Fruit fly (Drosophila melanogaster) whole organism, embryonic: ENCODE data around the gene Sema5c.

ENCODE experiments used
- Ada2b ChIP-seq: fragments of 200-800 bp; sonication (Bioruptor generic); IDR thresholded peaks from 2 replicates; pipeline ENCODE4 v1.3.6; 2022; ENCODE audit warnings: missing biosample characterization, missing genetic modification characterization
- Awh ChIP-seq: fragments of 200-800 bp; sonication (Bioruptor generic); IDR thresholded peaks from 2 replicates; pipeline ENCODE4, ENCODE4 v1.3.6; 2022; ENCODE audit warnings: missing biosample characterization, missing genetic modification characterization
- Bgb ChIP-seq: fragments of 200-800 bp; sonication (Bioruptor generic); IDR thresholded peaks from 2 replicates; pipeline ENCODE4 v1.3.6; 2022; ENCODE audit warnings: missing biosample characterization, missing genetic modification characterization; ENCODE audit not compliant: partially characterized antibody
- CG10366 ChIP-seq: fragments of 200-800 bp; sonication (Bioruptor generic); IDR thresholded peaks from 2 replicates; pipeline ENCODE4 v1.3.6; 2022; ENCODE audit warnings: missing biosample characterization, missing genetic modification characterization
- CG11456 ChIP-seq: fragments of 200-800 bp; sonication (Bioruptor generic); IDR thresholded peaks from 3 replicates; pipeline ENCODE4 v1.3.6; 2022; ENCODE audit warnings: missing biosample characterization, missing genetic modification characterization
- CG12236 ChIP-seq: fragments of 200-800 bp; sonication (Bioruptor generic); optimal IDR thresholded peaks from 2 replicates; lab custom pipeline; 2016; ENCODE audit warnings: missing biosample characterization, missing genetic modification characterization
- CG12744 ChIP-seq: fragments of 200-800 bp; sonication (Bioruptor generic); optimal IDR thresholded peaks from 2 replicates; lab custom pipeline; 2016; ENCODE audit warnings: missing biosample characterization, missing genetic modification characterization
- CG14441 ChIP-seq: fragments of 200-800 bp; sonication (Bioruptor generic); IDR thresholded peaks from 2 replicates; pipeline ENCODE4 v1.3.6; 2022; ENCODE audit warnings: missing biosample characterization, missing genetic modification characterization
- CG15269 ChIP-seq: fragments of 200-800 bp; sonication (Bioruptor generic); optimal IDR thresholded peaks from 2 replicates; lab custom pipeline; 2018; ENCODE audit warnings: missing biosample characterization, mild to moderate bottlenecking, missing genetic modification characterization, moderate library complexity
- CG17385 ChIP-seq: fragments of 200-800 bp; sonication (Bioruptor generic); optimal IDR thresholded peaks from 3 replicates; lab custom pipeline; 2018; ENCODE audit warnings: missing biosample characterization, mild to moderate bottlenecking, missing genetic modification characterization
- CG18011 ChIP-seq: fragments of 200-800 bp; sonication (Bioruptor generic); optimal IDR thresholded peaks from 2 replicates; lab custom pipeline; 2017; ENCODE audit warnings: missing biosample characterization, missing genetic modification characterization, mild to moderate bottlenecking, moderate library complexity, missing genotype
- CG18619 ChIP-seq: fragments of 200-800 bp; sonication (Bioruptor generic); optimal IDR thresholded peaks from 3 replicates; lab custom pipeline; 2017; ENCODE audit warnings: missing biosample characterization, mild to moderate bottlenecking, missing genetic modification characterization
- CG3995 ChIP-seq: fragments of 200-800 bp; sonication (Bioruptor generic); optimal IDR thresholded peaks from 3 replicates; lab custom pipeline; 2016; ENCODE audit warnings: missing biosample characterization, missing genetic modification characterization
- CG5953 ChIP-seq: fragments of 200-800 bp; sonication (Bioruptor generic); IDR thresholded peaks from 2 replicates; pipeline ENCODE4 v1.3.6; 2022; ENCODE audit warnings: missing biosample characterization, missing genetic modification characterization
- CG6683 ChIP-seq: fragments of 200-800 bp; sonication (Bioruptor generic); optimal IDR thresholded peaks from 2 replicates; lab custom pipeline; 2017; ENCODE audit warnings: missing biosample characterization, mild to moderate bottlenecking, missing genetic modification characterization, missing genetic modification reagents
- CG6854 ChIP-seq: fragments of 200-800 bp; sonication (Bioruptor generic); optimal IDR thresholded peaks from 3 replicates; lab custom pipeline; 2017; ENCODE audit warnings: missing biosample characterization, mild to moderate bottlenecking, missing genetic modification characterization
- CG9437 ChIP-seq: fragments of 200-800 bp; sonication (Bioruptor generic); optimal IDR thresholded peaks from 2 replicates; lab custom pipeline; 2018; ENCODE audit warnings: missing biosample characterization, mild to moderate bottlenecking, missing genetic modification characterization
- D ChIP-seq, 2 experiments: fragments of 200-800 bp in 1 of 2; fragments of >200 bp in 1 of 2; sonication (Bioruptor generic) in 1 of 2; optimal IDR thresholded peaks; 2 replicates in 1 of 2; 3 replicates in 1 of 2; lab custom pipeline; 2017; ENCODE audit warnings: mild to moderate bottlenecking in 1 of 2, missing biosample characterization in 1 of 2, missing genetic modification characterization in 1 of 2, missing genetic modification reagents in 1 of 2
- Ets97D ChIP-seq: fragments of 200-800 bp; sonication (Bioruptor generic); optimal IDR thresholded peaks from 3 replicates; lab custom pipeline; 2016; ENCODE audit warnings: missing biosample characterization, missing genetic modification characterization
- Hand ChIP-seq: fragments of 200-800 bp; sonication (Bioruptor generic); optimal IDR thresholded peaks from 2 replicates; lab custom pipeline; 2017; ENCODE audit warnings: mild to moderate bottlenecking, missing biosample characterization, missing genetic modification reagents, missing genetic modification characterization
- Hey ChIP-seq: fragments of 200-800 bp; sonication (Bioruptor generic); optimal IDR thresholded peaks from 3 replicates; lab custom pipeline; 2018; ENCODE audit warnings: missing biosample characterization, mild to moderate bottlenecking, missing genetic modification characterization
- MTF-1 ChIP-seq: fragments of 200-800 bp; sonication (Bioruptor generic); optimal IDR thresholded peaks from 2 replicates; lab custom pipeline; 2018; ENCODE audit warnings: missing biosample characterization, mild to moderate bottlenecking, missing genetic modification characterization, borderline replicate concordance
- NC2β ChIP-seq: fragments of 200-800 bp; sonication (Bioruptor generic); optimal IDR thresholded peaks from 2 replicates; lab custom pipeline; 2016; ENCODE audit warnings: missing biosample characterization, missing genetic modification characterization
- Ravus ChIP-seq: fragments of 200-800 bp; sonication (Bioruptor generic); IDR thresholded peaks from 2 replicates; pipeline ENCODE4 v1.3.6; 2022; ENCODE audit warnings: missing biosample characterization, missing genetic modification characterization
- Sox100B ChIP-seq: fragments of 200-800 bp; sonication (Bioruptor generic); optimal IDR thresholded peaks from 3 replicates; lab custom pipeline; 2018; ENCODE audit warnings: missing biosample characterization, mild to moderate bottlenecking, missing genetic modification characterization
- TFAM ChIP-seq: fragments of 200-800 bp; sonication (Bioruptor generic); optimal IDR thresholded peaks from 2 replicates; lab custom pipeline; 2017; ENCODE audit warnings: missing biosample characterization, missing genetic modification characterization, inconsistent platforms
- abd-A ChIP-seq: fragments of 200-800 bp; sonication (Bioruptor generic); optimal IDR thresholded peaks from 3 replicates; lab custom pipeline; 2019; ENCODE audit warnings: missing biosample characterization, mild to moderate bottlenecking, missing genetic modification characterization, moderate library complexity
- az2 ChIP-seq: fragments of 200-800 bp; sonication (Bioruptor generic); optimal IDR thresholded peaks from 3 replicates; lab custom pipeline; 2016; ENCODE audit warnings: missing biosample characterization, missing genetic modification characterization
- br ChIP-seq: fragments of >200 bp; optimal IDR thresholded peaks from 2 replicates; lab custom pipeline; 2017
- chinmo ChIP-seq: fragments of 200-800 bp; sonication (Bioruptor generic); IDR thresholded peaks from 4 replicates; pipeline ENCODE4 v1.3.6; 2022; ENCODE audit warnings: missing biosample characterization, missing genetic modification characterization; ENCODE audit not compliant: partially characterized antibody
- ci ChIP-seq: fragments of 200-800 bp; sonication (Bioruptor generic); IDR thresholded peaks from 3 replicates; pipeline ENCODE4 v1.3.6; 2022; ENCODE audit warnings: missing biosample characterization, missing genetic modification characterization
- cwo ChIP-seq: fragments of 200-800 bp; sonication (Bioruptor generic); optimal IDR thresholded peaks from 3 replicates; lab custom pipeline; 2017; ENCODE audit warnings: missing biosample characterization, missing genetic modification characterization, mild to moderate bottlenecking, moderate library complexity, missing genetic modification reagents
- dm ChIP-seq: fragments of 200-800 bp; sonication (Bioruptor generic); optimal IDR thresholded peaks from 3 replicates; lab custom pipeline; 2016; ENCODE audit warnings: missing biosample characterization, missing genetic modification characterization
- emc ChIP-seq: fragments of 200-800 bp; sonication (Bioruptor generic); optimal IDR thresholded peaks from 2 replicates; lab custom pipeline; 2016; ENCODE audit warnings: missing biosample characterization, missing genetic modification characterization
- ewg ChIP-seq: fragments of 200-800 bp; sonication (Bioruptor generic); optimal IDR thresholded peaks from 3 replicates; lab custom pipeline; 2017; ENCODE audit warnings: mild to moderate bottlenecking, missing biosample characterization, missing genetic modification reagents, missing genetic modification characterization
- gem ChIP-seq: fragments of 200-800 bp; sonication (Bioruptor generic); optimal IDR thresholded peaks from 2 replicates; lab custom pipeline; 2019; ENCODE audit warnings: missing biosample characterization, mild to moderate bottlenecking, missing genetic modification characterization, moderate library complexity
- grau ChIP-seq: fragments of 200-800 bp; optimal IDR thresholded peaks from 3 replicates; lab custom pipeline; 2019; ENCODE audit warnings: missing biosample characterization, mild to moderate bottlenecking, missing genetic modification characterization, moderate library complexity
- ham ChIP-seq: fragments of 200-800 bp; sonication (Bioruptor generic); IDR thresholded peaks from 2 replicates; pipeline ENCODE4 v1.3.6; 2022; ENCODE audit warnings: missing biosample characterization, missing genetic modification characterization
- inv ChIP-seq: fragments of 200-800 bp; sonication (Bioruptor generic); IDR thresholded peaks from 2 replicates; pipeline ENCODE4 v1.3.6; 2022; ENCODE audit warnings: missing biosample characterization, missing genetic modification characterization; ENCODE audit not compliant: partially characterized antibody
- kni ChIP-seq: fragments of 200-800 bp; sonication (Bioruptor generic); optimal IDR thresholded peaks from 3 replicates; lab custom pipeline; 2017; ENCODE audit warnings: mild to moderate bottlenecking, missing biosample characterization, missing genetic modification reagents, missing genetic modification characterization
- mam ChIP-seq: fragments of 200-800 bp; sonication (Bioruptor generic); optimal IDR thresholded peaks from 3 replicates; lab custom pipeline; 2016; ENCODE audit warnings: missing biosample characterization, missing genetic modification characterization
- oc ChIP-seq: fragments of 200-800 bp; sonication (Bioruptor generic); optimal IDR thresholded peaks from 2 replicates; lab custom pipeline; 2018; ENCODE audit warnings: missing biosample characterization, mild to moderate bottlenecking, missing genetic modification characterization, moderate library complexity
- pfk ChIP-seq: fragments of 200-800 bp; sonication (Bioruptor generic); optimal IDR thresholded peaks from 2 replicates; lab custom pipeline; 2018; ENCODE audit warnings: missing biosample characterization, mild to moderate bottlenecking, missing genetic modification characterization, moderate library complexity
- run ChIP-seq: fragments of 200-800 bp; sonication (Bioruptor generic); optimal IDR thresholded peaks from 3 replicates; lab custom pipeline; 2018; ENCODE audit warnings: missing biosample characterization, mild to moderate bottlenecking, missing genetic modification characterization
- slbo ChIP-seq: fragments of 200-800 bp; sonication (Bioruptor generic); IDR thresholded peaks from 2 replicates; pipeline ENCODE4 v1.3.6; 2022; ENCODE audit warnings: missing biosample characterization, missing genetic modification characterization
- so ChIP-seq: fragments of 200-800 bp; sonication (Bioruptor generic); IDR thresholded peaks from 3 replicates; pipeline ENCODE4 v1.3.6; 2022; ENCODE audit warnings: missing biosample characterization, missing genetic modification characterization
- unpg ChIP-seq: fragments of 200-800 bp; sonication (Bioruptor generic); optimal IDR thresholded peaks from 3 replicates; lab custom pipeline; 2018; ENCODE audit warnings: missing biosample characterization, mild to moderate bottlenecking, missing genetic modification characterization, moderate library complexity

The Sema5c gene

DNA sequence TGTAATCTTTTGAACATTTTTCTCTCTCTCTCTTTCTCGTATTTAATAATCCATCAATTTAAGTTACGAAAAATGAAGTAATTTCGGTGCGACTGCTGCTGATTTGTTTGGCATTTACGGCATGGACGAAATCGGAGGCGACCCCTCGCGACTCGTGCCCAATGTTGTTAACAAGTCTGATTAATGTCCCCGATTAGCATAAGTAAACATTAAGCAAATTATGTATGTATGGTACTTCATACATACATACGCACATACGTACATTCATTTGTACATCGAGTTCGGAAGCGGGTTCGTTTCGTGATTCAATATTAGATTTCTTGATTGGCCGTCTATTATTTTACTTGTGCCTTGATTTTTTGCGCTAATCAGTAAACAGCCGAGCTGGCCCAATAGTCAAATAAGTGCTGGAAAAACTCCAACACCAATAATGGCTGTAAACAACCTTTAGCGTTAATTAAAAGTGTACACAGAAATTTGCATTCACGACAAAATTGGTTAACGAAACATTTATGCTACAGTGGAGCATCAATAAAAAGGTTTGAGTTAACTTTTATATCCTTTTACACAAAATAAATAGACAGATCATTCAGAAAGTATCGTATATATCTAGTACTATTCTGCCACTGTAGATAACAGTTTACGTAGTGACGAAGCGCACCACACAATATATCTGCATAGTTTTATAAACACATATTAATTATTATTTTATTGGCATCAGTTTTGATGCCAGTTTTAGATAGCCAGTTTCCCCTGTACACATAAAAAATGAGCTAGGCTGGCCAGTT lies 9.5 kb upstream of the Sema5c start (continued):
- TF ChIP-seq ewg (GFP tag; lab: Kevin White, UChicago): peak; percentile 13
- TF ChIP-seq CG6854: peak; percentile 13
- peak; percentile 48; the same call in 1 of the 3 replicates for TF ChIP-seq so (GFP tag; lab: Robert Waterston, UW)
- TF ChIP-seq CG9437 (GFP tag; lab: Kevin White, UChicago): peak; percentile 37
- peak; percentile 18 for TF ChIP-seq CG6683 (GFP tag; lab: Kevin White, UChicago)
- no peak for TF ChIP-seq emc (GFP tag; lab: Kevin White, UChicago)
- peak; percentile 76 for TF ChIP-seq CG14441 (GFP tag; lab: Robert Waterston, UW)
- peak; percentile 83 for TF ChIP-seq slbo
- peak; percentile 86 for TF ChIP-seq CG15269 (tag; lab: Kevin White, UChicago)
- 0 out of 3 replicates have a peak, but pooled peaks have one; percentile 38 for TF ChIP-seq ci (GFP tag; lab: Robert Waterston, UW)
- peak; percentile 44; the same call in 1 of the 2 replicates for TF ChIP-seq CG5953 (GFP tag; lab: Robert Waterston, UW)
- TF ChIP-seq CG17385: peak; percentile 67
- TF ChIP-seq CG18619 (GFP tag; lab: Kevin White, UChicago): peak; percentile 63
- no peak for TF ChIP-seq br (lab: Kevin White, UChicago)
- TF ChIP-seq Hand (GFP tag; lab: Kevin White, UChicago): peak; percentile 43
- peak; percentile 73 for TF ChIP-seq gem (tag; lab: Kevin White, UChicago)
- TF ChIP-seq cwo (GFP tag; lab: Kevin White, UChicago): peak; percentile 16
- no peak for TF ChIP-seq ham
- TF ChIP-seq dm (GFP tag; lab: Kevin White, UChicago): no peak
- TF ChIP-seq Ravus: peak; percentile 38
- no peak; the same call in 1 of the 2 replicates for TF ChIP-seq CG10366
- peak; percentile 26 for TF ChIP-seq CG12744
- peak; percentile 56 for TF ChIP-seq mam (GFP tag; lab: Kevin White, UChicago)
- peak; percentile 10 for TF ChIP-seq run
- no peak for TF ChIP-seq Ets97D (GFP tag; lab: Kevin White, UChicago)
- TF ChIP-seq az2 (GFP tag; lab: Kevin White, UChicago): peak; percentile 54
- peak; percentile 56 for TF ChIP-seq unpg
- no peak for TF ChIP-seq MTF-1 (GFP tag; lab: Kevin White, UChicago)

DNA sequence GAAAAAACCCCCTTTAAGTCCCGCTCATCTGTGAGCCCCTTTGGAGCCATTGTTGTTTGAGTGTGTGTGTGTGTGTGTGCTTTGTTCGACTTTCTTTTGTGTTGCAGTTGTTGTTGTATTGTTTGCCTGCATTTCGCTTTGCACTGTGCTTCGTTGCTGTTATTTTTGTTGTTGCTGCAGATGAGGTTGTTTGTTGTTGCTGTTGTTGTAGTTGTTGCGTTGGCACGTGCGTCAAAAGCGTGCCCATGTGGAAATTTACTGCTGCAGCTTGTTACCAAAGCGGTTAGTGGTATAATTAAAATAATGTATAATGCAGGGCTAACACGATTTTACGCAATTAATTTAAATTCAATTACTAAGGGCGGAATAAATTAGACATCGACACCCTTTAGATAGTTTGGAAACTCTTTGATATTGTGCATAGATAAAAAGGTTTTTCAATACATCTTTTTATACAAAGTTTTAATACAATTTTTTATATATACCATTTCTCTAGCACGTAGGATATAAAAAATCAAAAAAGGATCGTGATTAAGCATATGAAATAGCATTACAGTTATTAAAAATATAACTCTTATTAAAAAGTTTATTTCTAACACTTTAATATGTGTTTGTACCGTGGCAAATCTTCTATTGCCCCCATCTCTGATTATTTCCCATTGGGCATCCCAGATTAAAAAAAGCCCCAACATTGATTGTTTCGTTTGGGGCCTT lies 8.7 kb upstream of the Sema5c start:
- TF ChIP-seq CG18011 (GFP tag; lab: Kevin White, UChicago) (no peak), NC2β (GFP tag; lab: Kevin White, UChicago) (no peak), CG3995 (GFP tag; lab: Kevin White, UChicago) (no peak), D (optimal IDR thresholded peaks at IDR 0.05; lab: Kevin White, UChicago) (no peak), D (GFP tag; optimal IDR thresholded peaks at IDR 0.05; lab: Kevin White, UChicago) (peak; percentile 11), chinmo (GFP tag; lab: Robert Waterston, UW) (peak; percentile 63; the same call in 2 of the 4 replicates), Ada2b (GFP tag; lab: Robert Waterston, UW) (no peak), inv (GFP tag; lab: Robert Waterston, UW) (no peak), Hey (tag; lab: Kevin White, UChicago) (no peak), Sox100B (GFP tag; lab: Kevin White, UChicago) (peak; percentile 31), kni (GFP tag; lab: Kevin White, UChicago) (peak; percentile 76), CG12236 (no peak), TFAM (GFP tag; lab: Kevin White, UChicago) (no peak), Awh (GFP tag; lab: Robert Waterston, UW) (no peak), pfk (GFP tag; lab: Kevin White, UChicago) (no peak), abd-A (tag; lab: Kevin White, UChicago) (peak; percentile 48), cwo (GFP tag; lab: Kevin White, UChicago) (peak; percentile 78), Bgb (GFP tag; lab: Robert Waterston, UW) (no peak), oc (tag; lab: Kevin White, UChicago) (peak; percentile 93), grau (tag; lab: Kevin White, UChicago) (no peak), MTF-1 (GFP tag; lab: Kevin White, UChicago) (no peak), CG11456 (GFP tag; lab: Robert Waterston, UW) (no peak)
